Worm (Caenorhabditis elegans) whole organism, early embryonic: ENCODE data around the gene osm-7.

ENCODE experiments used
- B0310.2 ChIP-seq: sonication (generic microtip); optimal IDR thresholded peaks from 2 replicates; lab custom pipeline; 2016; ENCODE audit warnings: mild to moderate bottlenecking, missing genetic modification characterization, missing compliant biosample characterization
- F13C5.2 ChIP-seq: sonication (generic microtip); optimal IDR thresholded peaks from 2 replicates; lab custom pipeline; 2017; ENCODE audit warnings: mild to moderate bottlenecking, missing genetic modification characterization, inconsistent platforms, missing compliant biosample characterization
- aly-1 ChIP-seq: sonication (generic microtip); optimal IDR thresholded peaks from 2 replicates; lab custom pipeline; 2016; ENCODE audit warnings: missing genetic modification characterization, missing compliant biosample characterization
- ama-1 ChIP-seq: fragments of 150-350 bp; optimal IDR thresholded peaks from 2 replicates; lab custom pipeline; 2014
- ceh-13 ChIP-seq: fragments of 200-800 bp; sonication (Bioruptor generic); optimal IDR thresholded peaks from 2 replicates; lab custom pipeline; 2018; ENCODE audit warnings: mild to moderate bottlenecking, missing genetic modification characterization, missing compliant biosample characterization
- ets-7 ChIP-seq: sonication (generic microtip); optimal IDR thresholded peaks from 2 replicates; lab custom pipeline; 2016; ENCODE audit warnings: missing genotype, missing genetic modification characterization, missing compliant biosample characterization
- flt-1 ChIP-seq: fragments of 200-800 bp; sonication (Bioruptor generic); IDR thresholded peaks from 2 replicates; pipeline ENCODE4 v1.3.6; 2022; ENCODE audit warnings: missing genetic modification characterization, missing compliant biosample characterization
- hmbx-1 ChIP-seq: sonication (generic microtip); optimal IDR thresholded peaks from 2 replicates; lab custom pipeline; 2016; ENCODE audit warnings: mild to moderate bottlenecking, missing genetic modification characterization, missing compliant biosample characterization
- hmg-4 ChIP-seq: fragments of 200-800 bp; sonication (Bioruptor generic); optimal IDR thresholded peaks from 2 replicates; lab custom pipeline; 2018; ENCODE audit warnings: mild to moderate bottlenecking, missing genetic modification characterization, missing compliant biosample characterization
- hnd-1 ChIP-seq: sonication (generic microtip); optimal IDR thresholded peaks from 2 replicates; lab custom pipeline; 2016; ENCODE audit warnings: missing genetic modification characterization, missing compliant biosample characterization
- pes-1 ChIP-seq: fragments of 200-800 bp; sonication (Bioruptor generic); IDR thresholded peaks from 2 replicates; pipeline ENCODE4 v1.3.6; 2022; ENCODE audit warnings: missing genetic modification reagents, missing genetic modification characterization, missing compliant biosample characterization
- tbx-37 ChIP-seq: fragments of 200-800 bp; sonication (Bioruptor generic); conservative IDR thresholded peaks from 2 replicates; pipeline ENCODE4 v1.3.6; 2022; ENCODE audit warnings: missing genetic modification reagents, missing genetic modification characterization, missing compliant biosample characterization

DNA sequence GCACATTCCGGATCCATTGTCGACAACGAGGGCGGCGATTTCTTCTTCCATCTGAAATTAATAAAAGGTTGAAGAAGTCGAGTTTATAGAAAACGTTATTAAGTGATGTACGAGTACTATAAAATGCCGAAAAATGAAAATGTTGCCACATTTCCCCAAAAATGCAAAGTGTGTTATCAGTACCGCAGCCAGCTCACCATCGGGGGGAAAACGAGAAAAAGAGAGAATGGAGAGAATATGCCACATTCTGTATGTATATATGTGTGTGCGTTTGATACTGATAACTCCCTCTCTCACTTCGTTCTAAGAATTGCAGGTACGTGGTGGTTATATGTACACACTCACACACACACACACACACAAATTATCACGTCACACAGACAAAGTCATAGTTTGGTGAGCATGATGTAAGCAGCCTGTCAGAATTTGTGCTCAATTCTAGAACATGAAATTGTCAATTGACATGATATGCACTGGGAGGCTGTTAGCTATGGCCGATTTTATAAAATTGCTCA lies 30.1 kb downstream of the osm-7 start, which contains the start of gene act-5:
- TF ChIP-seq aly-1 (tag; lab: Kevin White, UChicago) (no peak), hnd-1 (no peak), ama-1 (lab: Kevin White, UChicago) (no peak), hmg-4 (GFP tag; lab: Kevin White, UChicago) (no peak), tbx-37 (GFP tag; lab: Robert Waterston, UW) (no peak), flt-1 (GFP tag; lab: Robert Waterston, UW) (no peak), pes-1 (GFP tag; lab: Robert Waterston, UW) (no peak), hmbx-1 (tag; lab: Kevin White, UChicago) (no peak), ceh-13 (GFP tag; lab: Kevin White, UChicago) (no peak), F13C5.2 (tag; lab: Kevin White, UChicago) (no peak), B0310.2 (tag; lab: Kevin White, UChicago) (no peak), ets-7 (no peak)
